Worm (Caenorhabditis elegans) whole organism, L1 larva: ENCODE measurements around the gene nas-24.

Experiments
- C04F5.9 ChIP-seq: sonication (generic microtip); optimal IDR thresholded peaks from 2 replicates; lab custom pipeline; 2016; ENCODE audit warnings: missing genetic modification characterization, missing compliant biosample characterization
- ceh-82 ChIP-seq, 3 experiments: fragments of 150-350 bp in 1 of 3; sonication (generic microtip) in 2 of 3; optimal IDR thresholded peaks; 2 replicates each; lab custom pipeline; 2014 to 2017; ENCODE audit warnings: missing biosample characterization in 3 of 3, missing genetic modification characterization in 3 of 3
- efl-3 ChIP-seq: fragments of 200-800 bp; sonication (Bioruptor generic); optimal IDR thresholded peaks from 2 replicates; lab custom pipeline; 2018; ENCODE audit warnings: mild to moderate bottlenecking, missing genetic modification characterization, missing compliant biosample characterization
- elt-2 ChIP-seq: sonication (generic microtip); optimal IDR thresholded peaks from 2 replicates; lab custom pipeline; 2016; ENCODE audit warnings: missing genetic modification characterization, mild to moderate bottlenecking, inconsistent platforms, missing compliant biosample characterization, missing genetic modification reagents
- lin-13 ChIP-seq: fragments of 150-350 bp; optimal IDR thresholded peaks from 2 replicates; lab custom pipeline; 2014; ENCODE audit warnings: missing biosample characterization, missing genetic modification reagents, missing genetic modification characterization
- mdl-1 ChIP-seq, 2 experiments: fragments of 150-350 bp; optimal IDR thresholded peaks; 2 replicates each; lab custom pipeline; 2014 to 2017; ENCODE audit warnings: missing biosample characterization in 2 of 2, missing genetic modification characterization in 2 of 2, inconsistent platforms in 1 of 2
- mep-1 ChIP-seq: fragments of 150-350 bp; optimal IDR thresholded peaks from 2 replicates; lab custom pipeline; 2014; ENCODE audit warnings: missing biosample characterization, missing genetic modification characterization
- nhr-11 ChIP-seq: fragments of 150-350 bp; optimal IDR thresholded peaks from 2 replicates; lab custom pipeline; 2014; ENCODE audit warnings: missing biosample characterization, missing genetic modification characterization
- nhr-237 ChIP-seq: fragments of 150-350 bp; optimal IDR thresholded peaks from 2 replicates; lab custom pipeline; 2014; ENCODE audit warnings: missing biosample characterization, missing genetic modification characterization
- nhr-28 ChIP-seq: fragments of 150-350 bp; optimal IDR thresholded peaks from 2 replicates; lab custom pipeline; 2014; ENCODE audit warnings: missing biosample characterization, missing genetic modification characterization
- sptf-1 ChIP-seq: fragments of 150-350 bp; optimal IDR thresholded peaks from 2 replicates; lab custom pipeline; 2014; ENCODE audit warnings: missing biosample characterization, missing genetic modification characterization
- tlp-1 ChIP-seq: fragments of 150-350 bp; optimal IDR thresholded peaks from 2 replicates; lab custom pipeline; 2014; ENCODE audit warnings: missing biosample characterization, missing genetic modification characterization
- unc-62 ChIP-seq: fragments of 150-350 bp; optimal IDR thresholded peaks from 2 replicates; lab custom pipeline; 2014; ENCODE audit warnings: missing biosample characterization, missing genetic modification reagents, missing genetic modification characterization
- ztf-11 ChIP-seq, 2 experiments: sonication (generic microtip); optimal IDR thresholded peaks; 2 replicates each; lab custom pipeline; 2016 to 2017; ENCODE audit warnings: missing genetic modification characterization in 2 of 2, missing biosample characterization in 1 of 2, missing compliant biosample characterization in 1 of 2

ce11 chrV:13789362-13789761 lies 20.2 kb downstream of the nas-24 start:
- TF ChIP-seq nhr-28: no peak
- TF ChIP-seq elt-2 (tag; lab: Kevin White, UChicago): peak; percentile 75
- TF ChIP-seq efl-3 (GFP tag; lab: Kevin White, UChicago): no peak
- peak; percentile 5 for TF ChIP-seq nhr-11 (tag; lab: Kevin White, UChicago)
- no peak for TF ChIP-seq tlp-1 (tag; lab: Kevin White, UChicago)
- peak; percentile 77 for TF ChIP-seq mep-1
- no peak for TF ChIP-seq sptf-1 (tag; lab: Kevin White, UChicago)
- no peak for TF ChIP-seq unc-62 (GFP tag; lab: Kevin White, UChicago)
- peak; percentile 74 for TF ChIP-seq lin-13 (GFP tag; lab: Kevin White, UChicago)
- TF ChIP-seq C04F5.9 (tag; lab: Kevin White, UChicago): no peak
- peak in 1 of 2 experiments; percentile 77 for TF ChIP-seq mdl-1 (tag; optimal IDR thresholded peaks at IDR 0.05; lab: Kevin White, UChicago)
- TF ChIP-seq ceh-82 (tag; optimal IDR thresholded peaks at IDR 0.05; lab: Kevin White, UChicago): peak; percentile 57 to 92 (median 83)
- no peak for TF ChIP-seq ztf-11 (tag; optimal IDR thresholded peaks at IDR 0.05; lab: Kevin White, UChicago)
- TF ChIP-seq nhr-237 (tag; lab: Kevin White, UChicago): peak; percentile 60
